Worm (Caenorhabditis elegans) whole organism, L4/young adult: ENCODE results near the gene T10C6.7.
"Not testable (repeated sequence)": the region's sequence is repeated elsewhere in the genome, so short reads cannot be mapped to it uniquely, and the experiment has no call there.

Experiments used
- W03F9.2 ChIP-seq: fragments of 150-350 bp; optimal IDR thresholded peaks from 2 replicates; lab custom pipeline; 2014; ENCODE audit warnings: missing biosample characterization, missing genetic modification characterization
- him-1 ChIP-seq: sonication (generic microtip); optimal IDR thresholded peaks from 2 replicates; lab custom pipeline; 2016; ENCODE audit warnings: missing genotype, missing genetic modification reagents, missing genetic modification characterization, missing compliant biosample characterization

ce11 chrV:15991850-15992249, 39.7 kb downstream of the T10C6.7 start, which contains the start of gene C06C6.7:
- TF ChIP-seq W03F9.2, him-1 (tag; lab: Kevin White, UChicago): not testable (repeated sequence)
